Worm (Caenorhabditis elegans) whole organism, mixed stage, embryonic: ENCODE results near the gene pigw-1.
"Not testable (repeated sequence)": the region's sequence is repeated elsewhere in the genome, so short reads cannot be mapped to it uniquely, and the experiment has no call there.

ENCODE experiments used
- elt-1 ChIP-seq: sonication (generic microtip); optimal IDR thresholded peaks from 2 replicates; lab custom pipeline; 2017; ENCODE audit warnings: missing genetic modification characterization, mild to moderate bottlenecking, missing compliant biosample characterization, antibody characterized with exemption, moderate library complexity, borderline replicate concordance; ENCODE audit not compliant: insufficient read depth
- lin-13 ChIP-seq: fragments of 150-350 bp; optimal IDR thresholded peaks from 2 replicates; lab custom pipeline; 2014; ENCODE audit warnings: missing biosample characterization, missing genetic modification characterization
- nhr-28 ChIP-seq: fragments of 150-350 bp; optimal IDR thresholded peaks from 2 replicates; lab custom pipeline; 2014; ENCODE audit warnings: missing biosample characterization, missing genetic modification characterization
- pha-4 ChIP-seq: fragments of 150-350 bp; optimal IDR thresholded peaks from 2 replicates; lab custom pipeline; 2018; ENCODE audit warnings: missing biosample characterization, missing genetic modification reagents, missing genetic modification characterization
- snpc-4 ChIP-seq: fragments of 150-350 bp; optimal IDR thresholded peaks from 2 replicates; lab custom pipeline; 2014; ENCODE audit warnings: missing biosample characterization, missing genetic modification characterization
- unc-39 ChIP-seq: fragments of 150-350 bp; optimal IDR thresholded peaks from 2 replicates; lab custom pipeline; 2014; ENCODE audit warnings: missing biosample characterization, missing genetic modification characterization
- unc-62 ChIP-seq: fragments of 150-350 bp; optimal IDR thresholded peaks from 2 replicates; lab custom pipeline; 2014; ENCODE audit warnings: missing biosample characterization, missing genetic modification reagents, missing genetic modification characterization

ce11 chrII:2839004-2839403, 45.7 kb downstream of the pigw-1 start, which contains the start of gene Y110A2AL.4:
- TF ChIP-seq lin-13 (tag; lab: Kevin White, UChicago); nhr-28 (tag; lab: Kevin White, UChicago); snpc-4 (tag; lab: Kevin White, UChicago); pha-4 (tag; lab: Kevin White, UChicago); unc-39 (tag; lab: Kevin White, UChicago); unc-62: not testable (repeated sequence)
- TF ChIP-seq elt-1 (tag; lab: Kevin White, UChicago) = peak; percentile 12
